Fruit fly (Drosophila melanogaster): ENCODE data around the gene CG1394.

Gene CG1394

DNA sequence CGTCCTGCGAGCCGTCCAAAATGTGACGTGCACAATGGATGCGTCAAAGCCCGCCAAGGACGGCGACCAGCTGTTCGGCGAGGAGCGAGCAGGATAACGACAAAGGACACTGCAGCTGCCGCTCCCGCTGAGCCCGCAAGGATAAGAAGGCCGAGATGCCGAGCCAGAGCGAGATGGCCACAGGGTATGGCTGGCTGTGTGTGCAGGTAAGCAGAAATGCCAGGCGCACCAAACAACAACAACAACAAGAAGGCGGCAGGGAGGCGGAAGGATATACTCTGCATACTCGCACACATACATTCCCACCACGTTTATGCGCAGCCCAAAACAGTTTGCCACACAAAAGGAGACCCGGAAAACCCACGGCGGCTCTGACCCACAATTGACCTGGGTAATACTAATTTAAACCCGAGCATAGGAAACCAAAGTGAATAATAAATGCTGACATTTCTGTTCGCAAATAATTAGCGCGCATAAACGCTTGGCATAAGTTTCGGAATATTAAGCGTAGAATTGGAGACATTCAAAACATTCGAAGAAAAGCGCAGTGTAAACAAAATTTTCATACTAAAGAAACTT, 23.8 kb downstream of the CG1394 start (continued):
- TF ChIP-seq eyg (GFP tag; optimal IDR thresholded peaks at IDR 0.05) (no peak), CG9932 (GFP tag; IDR thresholded peaks at IDR 0.05) (0 out of 2 replicates have a peak, but pooled peaks have one; percentile 20), chif (GFP tag; optimal IDR thresholded peaks at IDR 0.05) (peak in 1 of 2 experiments; percentile 8), CG15269 (tag; optimal IDR thresholded peaks at IDR 0.05) (peak; percentile 25), exex (tag; optimal IDR thresholded peaks at IDR 0.05) (no peak), CG15696 (tag; optimal IDR thresholded peaks at IDR 0.05) (peak; percentile 46), fd96Cb (tag; optimal IDR thresholded peaks at IDR 0.05) (peak; percentile 13), ham (GFP tag; IDR thresholded peaks at IDR 0.05) (no peak), Neu2 (GFP tag; optimal IDR thresholded peaks at IDR 0.05; ENCODE audit: borderline replicate concordance) (no peak), ftz-f1 (GFP tag; optimal IDR thresholded peaks at IDR 0.05) (no peak), Ptx1 (GFP tag; IDR thresholded peaks at IDR 0.05) (0 out of 2 replicates have a peak, but pooled peaks have one; percentile 11), oc (tag; optimal IDR thresholded peaks at IDR 0.05) (no peak), da (GFP tag; optimal IDR thresholded peaks at IDR 0.05) (peak; percentile 3), Hr78 (GFP tag; optimal IDR thresholded peaks at IDR 0.05) (no peak), sob (GFP tag; IDR thresholded peaks at IDR 0.05) (peak; percentile 13; the same call in 1 of the 2 replicates), Lim3 (GFP tag; IDR thresholded peaks at IDR 0.05) (no peak), nmo (GFP tag; optimal IDR thresholded peaks at IDR 0.05) (peak; percentile 39), Mes4 (GFP tag; optimal IDR thresholded peaks at IDR 0.05) (no peak), Mad (GFP tag; optimal IDR thresholded peaks at IDR 0.05) (no peak), CG4730 (GFP tag; IDR thresholded peaks at IDR 0.05) (0 out of 2 replicates have a peak, but pooled peaks have one; percentile 5), Jarid2 (GFP tag; optimal IDR thresholded peaks at IDR 0.05) (no peak), CG8281 (tag; optimal IDR thresholded peaks at IDR 0.05) (no peak), Meics (GFP tag; optimal IDR thresholded peaks at IDR 0.05) (no peak), tup (GFP tag; optimal IDR thresholded peaks at IDR 0.05) (no peak), ATbp (GFP tag; optimal IDR thresholded peaks at IDR 0.05) (no peak), Sox102F (GFP tag; optimal IDR thresholded peaks at IDR 0.05) (no peak), CG2199 (GFP tag; IDR thresholded peaks at IDR 0.05) (no peak), Ada2b (GFP tag; IDR thresholded peaks at IDR 0.05) (no peak), peb (GFP tag; IDR thresholded peaks at IDR 0.05) (no peak), sens-2 (GFP tag; IDR thresholded peaks at IDR 0.05) (peak; percentile 13; the same call in 1 of the 2 replicates), GATAe (GFP tag; conservative IDR thresholded peaks at IDR 0.05) (no peak), Optix (GFP tag; IDR thresholded peaks at IDR 0.05) (no peak), Fer3 (tag; optimal IDR thresholded peaks at IDR 0.05) (no peak), Eip74EF (GFP tag; optimal IDR thresholded peaks at IDR 0.05) (no peak), ro (GFP tag; IDR thresholded peaks at IDR 0.05) (no peak), lilli (GFP tag; optimal IDR thresholded peaks at IDR 0.05) (peak; percentile 4), tgo (GFP tag; IDR thresholded peaks at IDR 0.05) (no peak), sug (tag; optimal IDR thresholded peaks at IDR 0.05) (no peak), CG1832 (GFP tag; optimal IDR thresholded peaks at IDR 0.05) (peak; percentile 41), caup (GFP tag; optimal IDR thresholded peaks at IDR 0.05; ENCODE audit: severe bottlenecking) (peak; percentile 6), CG11695 (GFP tag; IDR thresholded peaks at IDR 0.05) (peak; percentile 51; the same call in 1 of the 3 replicates), pros (GFP tag; optimal IDR thresholded peaks at IDR 0.05) (peak; percentile 71), CG42726 (GFP tag; IDR thresholded peaks at IDR 0.05; ENCODE audit: partially characterized antibody) (no peak), pnt (GFP tag; optimal IDR thresholded peaks at IDR 0.05) (peak; percentile 19), CG13424 (tag; optimal IDR thresholded peaks at IDR 0.05) (peak; percentile 36), CG14860 (GFP tag; IDR thresholded peaks at IDR 0.05; ENCODE audit: partially characterized antibody) (no peak), CG10267 (tag; optimal IDR thresholded peaks at IDR 0.05) (peak; percentile 22), lab (GFP tag; optimal IDR thresholded peaks at IDR 0.05) (peak; percentile 45), CG2712 (tag; optimal IDR thresholded peaks at IDR 0.05) (peak; percentile 37)
